Fruit fly (Drosophila melanogaster): ENCODE measurements around the gene Nse1.

The Nse1 gene

dm6 chr2L:6676535-6676934, 890 bp downstream of the Nse1 start, which contains the start of gene cort:
Gene cort (minus strand): TSS chr2L:6676635.
- TF ChIP-seq CG33017 (tag; optimal IDR thresholded peaks at IDR 0.05) (no peak), CG11617 (GFP tag; optimal IDR thresholded peaks at IDR 0.05) (no peak), ovo (GFP tag; optimal IDR thresholded peaks at IDR 0.05) (peak; percentile 9)

dm6 chr2L:6673211-6674012, 4.0 kb downstream of the Nse1 start, which contains the start of gene Spn27A:
Gene Spn27A (minus strand): TSS chr2L:6673347.
- TF ChIP-seq toe (GFP tag; optimal IDR thresholded peaks at IDR 0.05) (no peak), bab1 (GFP tag; optimal IDR thresholded peaks at IDR 0.05) (peak; percentile 39), CG7045 (GFP tag; optimal IDR thresholded peaks at IDR 0.05) (peak; percentile 79), CG11617 (GFP tag; optimal IDR thresholded peaks at IDR 0.05) (peak; percentile 72), tj (GFP tag; optimal IDR thresholded peaks at IDR 0.05) (peak; percentile 68), CG12768 (GFP tag; optimal IDR thresholded peaks at IDR 0.05) (peak; percentile 70), cnc (optimal IDR thresholded peaks at IDR 0.05) (peak; percentile 29 to 75), Mnt (GFP tag; optimal IDR thresholded peaks at IDR 0.05) (peak; percentile 64), CG1620 (GFP tag; optimal IDR thresholded peaks at IDR 0.05) (peak; percentile 66), Crg-1 (GFP tag; optimal IDR thresholded peaks at IDR 0.05) (peak; percentile 64), CG33017 (tag; optimal IDR thresholded peaks at IDR 0.05) (peak; percentile 11), cic (GFP tag; optimal IDR thresholded peaks at IDR 0.05) (peak; percentile 62), kay (GFP tag; ENCODE audit: borderline replicate concordance) (no peak), Clk (GFP tag; optimal IDR thresholded peaks at IDR 0.05) (peak; percentile 68), Hr96 (GFP tag; optimal IDR thresholded peaks at IDR 0.05) (no peak), CG7101 (tag; optimal IDR thresholded peaks at IDR 0.05) (peak; percentile 64), CG14711 (tag; optimal IDR thresholded peaks at IDR 0.05) (peak; percentile 61), pad (GFP tag; optimal IDR thresholded peaks at IDR 0.05) (peak; percentile 97), ovo (GFP tag; optimal IDR thresholded peaks at IDR 0.05) (peak; percentile 41), CG5204 (GFP tag; optimal IDR thresholded peaks at IDR 0.05) (no peak)

dm6 chr2L:6671409-6671808, 6.0 kb downstream of the Nse1 start:
- no peak for TF ChIP-seq Crg-1 (GFP tag; optimal IDR thresholded peaks at IDR 0.05)
- TF ChIP-seq CG5204 (GFP tag; optimal IDR thresholded peaks at IDR 0.05): no peak
- no peak for TF ChIP-seq Clk (GFP tag; optimal IDR thresholded peaks at IDR 0.05)
- TF ChIP-seq CG12768 (GFP tag; optimal IDR thresholded peaks at IDR 0.05): no peak
- TF ChIP-seq kay (GFP tag; ENCODE audit: borderline replicate concordance): no peak
- TF ChIP-seq ovo (GFP tag; optimal IDR thresholded peaks at IDR 0.05): no peak
- no peak for TF ChIP-seq Hr96 (GFP tag; optimal IDR thresholded peaks at IDR 0.05)
- no peak for TF ChIP-seq CG7101 (tag; optimal IDR thresholded peaks at IDR 0.05)

dm6 chr2L:6667719-6668325, 9.6 kb downstream of the Nse1 start, which contains the start of gene Galt:
Gene Galt (minus strand): TSS chr2L:6668033.
- peak; percentile 63 for TF ChIP-seq CG7101 (tag; optimal IDR thresholded peaks at IDR 0.05)
- no peak for TF ChIP-seq cnc (optimal IDR thresholded peaks at IDR 0.05)
- TF ChIP-seq Hr96 (GFP tag; optimal IDR thresholded peaks at IDR 0.05): peak; percentile 25
- peak; percentile 59 for TF ChIP-seq Mnt (GFP tag; optimal IDR thresholded peaks at IDR 0.05)
- peak; percentile 23 for TF ChIP-seq CG14711 (tag; optimal IDR thresholded peaks at IDR 0.05)
- peak; percentile 57 for TF ChIP-seq CG12768 (GFP tag; optimal IDR thresholded peaks at IDR 0.05)
- no peak for TF ChIP-seq CG1620 (GFP tag; optimal IDR thresholded peaks at IDR 0.05)
- peak; percentile 64 for TF ChIP-seq CG11617 (GFP tag; optimal IDR thresholded peaks at IDR 0.05)
- peak; percentile 6 for TF ChIP-seq CG7045 (GFP tag; optimal IDR thresholded peaks at IDR 0.05)
- TF ChIP-seq CG33017 (tag; optimal IDR thresholded peaks at IDR 0.05): peak; percentile 53
- no peak for TF ChIP-seq pad (GFP tag; optimal IDR thresholded peaks at IDR 0.05)
- peak; percentile 84 for TF ChIP-seq tj (GFP tag; optimal IDR thresholded peaks at IDR 0.05)
- no peak for TF ChIP-seq Clk (GFP tag; optimal IDR thresholded peaks at IDR 0.05)
- peak; percentile 6 for TF ChIP-seq bab1 (GFP tag; optimal IDR thresholded peaks at IDR 0.05)
- peak; percentile 16 for TF ChIP-seq Crg-1 (GFP tag; optimal IDR thresholded peaks at IDR 0.05)
- TF ChIP-seq kay (GFP tag; ENCODE audit: borderline replicate concordance): no peak
- TF ChIP-seq ovo (GFP tag; optimal IDR thresholded peaks at IDR 0.05): peak; percentile 41
- TF ChIP-seq cic (GFP tag; optimal IDR thresholded peaks at IDR 0.05): peak; percentile 72
- TF ChIP-seq toe (GFP tag; optimal IDR thresholded peaks at IDR 0.05): no peak
- no peak for TF ChIP-seq CG5204 (GFP tag; optimal IDR thresholded peaks at IDR 0.05)

- TF ChIP-seq CG1620 (GFP tag; optimal IDR thresholded peaks at IDR 0.05) (no peak), cic (GFP tag; optimal IDR thresholded peaks at IDR 0.05) (no peak), ovo (GFP tag; optimal IDR thresholded peaks at IDR 0.05) (peak; percentile 43), Clk (GFP tag; optimal IDR thresholded peaks at IDR 0.05) (no peak)
These were observed 13.8 kb downstream of the Nse1 start, which contains the start of the genes CG13771, CG34310 and cup for dm6 chr2L:6663562-6664051. Gene CG13771 (minus strand): TSS chr2L:6663612. Gene CG34310 (plus strand): TSS chr2L:6663664. Gene cup (plus strand): TSS chr2L:6663664.

All from whole organism, adult.